Worm (Caenorhabditis elegans): ENCODE measurements around the gene dkf-2.

dkf-2 gene

DNA sequence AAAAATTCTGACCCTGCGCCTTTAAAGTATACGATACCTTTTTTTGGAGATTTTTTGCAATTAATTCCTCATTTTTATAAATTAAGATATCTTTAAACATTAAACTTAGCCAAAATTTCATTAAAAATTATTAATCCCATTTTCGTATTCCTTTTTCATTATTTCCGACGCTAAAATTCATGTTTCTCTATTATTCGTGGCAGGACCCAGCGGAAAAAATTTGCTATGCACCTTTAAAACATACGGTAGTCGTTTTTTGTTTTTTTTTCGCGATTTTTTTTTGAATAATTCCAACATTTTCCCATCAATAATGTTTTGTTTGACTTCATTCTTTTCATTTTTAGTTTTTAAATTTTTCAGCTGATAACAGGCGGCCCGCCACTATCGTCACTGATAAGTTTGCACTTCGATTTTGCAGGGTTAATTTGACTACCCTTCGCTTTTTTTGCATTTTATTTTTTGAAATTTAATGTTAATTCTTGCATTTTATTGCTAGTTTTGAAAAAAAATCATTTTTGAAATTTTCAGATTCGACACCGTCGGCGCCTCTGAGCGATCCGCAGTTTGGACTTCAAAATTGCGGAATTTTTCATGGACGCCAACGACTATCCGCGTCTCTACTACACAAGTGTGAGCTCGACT is at the start of gene dkf-2:
Gene dkf-2, plus strand, starts transcription at position 592 of the 642 bp plus-strand sequence.
- TF ChIP-seq unc-62 (GFP tag; optimal IDR thresholded peaks at IDR 0.05), result no peak

DNA sequence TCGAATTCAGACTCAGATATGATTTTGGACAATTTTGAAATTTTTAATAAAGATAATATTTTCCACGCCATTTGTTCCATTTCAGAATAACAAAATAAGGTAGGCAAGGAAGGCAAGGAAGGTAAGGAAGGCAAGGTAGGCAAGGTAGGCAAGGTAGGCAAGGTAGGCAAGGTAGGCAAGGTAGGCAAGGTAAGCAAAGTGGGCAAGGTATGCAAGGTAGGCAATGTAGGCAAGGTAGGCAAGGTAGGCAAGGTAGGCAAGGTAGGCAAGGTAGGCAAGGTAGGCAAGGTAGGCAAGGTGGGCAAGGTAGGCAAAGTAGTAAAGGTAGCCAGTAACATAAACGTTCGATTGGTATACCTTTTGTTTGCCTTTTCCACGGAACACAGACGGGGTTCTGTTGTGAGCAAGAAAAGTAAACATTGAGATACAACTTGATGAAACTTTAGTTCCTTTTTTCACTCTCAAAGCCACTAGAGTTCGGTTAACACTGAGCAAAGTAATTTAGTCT is 47.6 kb upstream of the dkf-2 start, which contains the start of gene Y70C5C.1:
Gene Y70C5C.1, plus strand, starts transcription at position 458 of the 508 bp plus-strand sequence.
- no peak for TF ChIP-seq unc-62 (GFP tag; optimal IDR thresholded peaks at IDR 0.05)

DNA sequence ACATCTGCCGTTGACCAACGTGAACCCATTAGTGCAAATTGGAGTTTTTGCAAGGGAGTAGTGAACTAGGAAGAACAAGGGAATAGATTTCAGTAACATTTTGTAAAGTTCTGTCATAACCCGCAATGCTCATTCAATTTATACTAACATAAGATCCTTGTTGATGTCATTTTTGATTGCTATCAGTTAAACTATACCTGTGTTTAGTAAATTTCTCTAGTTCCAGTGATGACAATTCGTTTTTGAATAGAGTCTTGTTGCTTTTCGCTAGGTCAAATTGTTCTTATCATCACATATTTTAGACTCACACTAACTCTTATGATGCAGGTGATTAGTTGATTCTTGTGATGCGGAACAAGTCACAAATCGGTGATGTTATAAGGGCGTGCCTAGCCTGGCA is 40.9 kb upstream of the dkf-2 start, which contains the start of gene clec-9:
Gene clec-9, minus strand, starts transcription at position 101 of the 400 bp plus-strand sequence.
- TF ChIP-seq unc-62 (GFP tag; optimal IDR thresholded peaks at IDR 0.05), result no peak

DNA sequence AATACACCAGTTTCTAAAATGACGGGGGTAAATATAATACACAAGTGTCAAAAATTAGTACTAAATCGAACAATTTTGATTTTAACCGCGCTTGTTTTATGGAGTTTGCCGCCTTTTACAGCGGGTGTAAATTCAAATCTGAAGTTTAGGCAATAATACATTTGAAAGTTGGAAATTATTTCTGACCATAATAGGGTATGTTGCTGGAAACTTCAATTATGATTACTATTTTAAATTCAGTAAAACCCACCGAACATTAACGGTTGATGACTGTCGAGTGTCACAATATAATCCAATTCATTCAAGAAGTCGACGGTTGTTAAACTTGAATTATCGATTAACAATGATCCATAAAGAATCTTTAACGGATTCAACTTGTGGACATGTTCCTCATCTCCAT is 33.6 kb upstream of the dkf-2 start:
- TF ChIP-seq unc-62 (GFP tag; optimal IDR thresholded peaks at IDR 0.05), result no peak

DNA sequence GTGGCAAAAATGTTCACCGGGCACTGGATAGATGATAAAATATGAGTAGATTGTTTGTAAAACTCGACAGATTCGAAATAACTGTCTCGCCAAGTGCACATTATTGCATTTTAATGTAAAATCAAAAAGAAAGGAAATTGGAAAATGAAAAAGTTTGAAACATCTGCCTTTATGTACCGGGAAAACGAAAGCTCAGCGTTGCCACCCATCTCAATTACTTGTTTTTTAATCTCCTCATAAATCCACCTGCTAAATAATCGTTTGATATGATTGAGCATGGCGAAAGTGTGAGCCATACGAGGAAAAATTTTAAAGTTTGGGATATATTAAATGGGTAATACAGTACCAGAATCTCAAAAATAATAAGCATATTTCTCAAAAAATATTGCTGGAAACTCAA is 30.8 kb upstream of the dkf-2 start, which contains the start of gene srh-137:
Gene srh-137, minus strand, starts transcription at position 101 of the 400 bp plus-strand sequence.
- TF ChIP-seq unc-62 (GFP tag; optimal IDR thresholded peaks at IDR 0.05), result no peak

DNA sequence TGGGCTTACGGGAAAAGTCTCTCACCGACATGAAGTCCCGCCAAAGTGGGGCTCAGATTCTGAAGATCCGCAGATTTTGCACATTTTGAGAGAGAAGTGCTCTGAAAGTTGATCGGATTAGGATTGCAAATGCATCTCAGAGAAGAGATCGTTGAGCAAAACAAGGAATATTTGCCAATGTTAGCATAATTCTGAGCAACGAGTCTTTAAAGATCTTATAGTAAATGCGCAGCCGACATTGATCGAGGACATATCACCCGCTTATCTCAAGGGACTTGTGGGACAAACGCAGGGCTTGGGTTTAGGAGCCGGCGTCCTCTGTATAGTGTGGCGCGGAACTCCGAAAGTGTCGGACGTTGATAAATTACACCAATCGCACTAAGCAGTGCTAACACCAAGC is 23.7 kb upstream of the dkf-2 start, which contains the start of gene nhr-112:
Gene nhr-112, minus strand, starts transcription at position 101 of the 400 bp plus-strand sequence.
- TF ChIP-seq unc-62 (GFP tag; optimal IDR thresholded peaks at IDR 0.05), result no peak

DNA sequence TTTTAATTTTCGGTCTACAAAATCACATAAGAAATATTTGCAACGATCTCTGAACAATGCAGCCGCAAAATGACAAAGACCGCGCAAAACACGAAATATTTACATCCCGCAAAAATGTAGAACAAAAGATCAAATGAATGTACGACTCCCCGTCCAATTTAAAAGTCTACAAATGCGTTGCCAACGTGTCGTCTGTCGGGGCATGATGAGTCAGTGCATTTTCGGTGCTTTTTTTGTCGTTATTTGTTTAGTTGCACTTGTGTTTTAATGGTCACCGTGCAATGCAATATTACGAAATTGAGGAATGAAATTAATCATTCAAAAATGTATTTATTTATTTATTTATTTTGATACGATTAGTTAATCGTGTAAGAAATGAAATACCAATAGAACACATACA is 22.8 kb upstream of the dkf-2 start:
- no peak for TF ChIP-seq unc-62 (GFP tag; optimal IDR thresholded peaks at IDR 0.05)

DNA sequence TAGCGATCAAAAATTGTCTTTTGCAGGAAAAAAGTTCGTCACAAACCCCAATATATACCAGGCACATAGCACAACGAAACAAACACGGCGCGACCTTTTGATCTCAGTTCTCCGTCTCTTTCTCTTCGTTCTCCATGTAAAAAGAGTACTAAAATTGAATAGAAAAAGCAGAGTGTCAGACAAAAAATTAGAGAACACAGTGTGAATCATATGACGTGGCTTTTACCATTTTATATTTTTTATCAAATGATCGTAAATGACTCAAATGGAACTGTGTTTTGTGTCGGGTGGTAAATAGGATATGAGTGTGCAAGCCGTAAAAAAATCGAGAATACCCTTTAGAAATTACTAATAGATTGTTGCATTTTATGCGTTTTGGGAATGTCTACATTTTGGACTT is 21.5 kb upstream of the dkf-2 start:
- TF ChIP-seq unc-62 (GFP tag; optimal IDR thresholded peaks at IDR 0.05), result no peak

DNA sequence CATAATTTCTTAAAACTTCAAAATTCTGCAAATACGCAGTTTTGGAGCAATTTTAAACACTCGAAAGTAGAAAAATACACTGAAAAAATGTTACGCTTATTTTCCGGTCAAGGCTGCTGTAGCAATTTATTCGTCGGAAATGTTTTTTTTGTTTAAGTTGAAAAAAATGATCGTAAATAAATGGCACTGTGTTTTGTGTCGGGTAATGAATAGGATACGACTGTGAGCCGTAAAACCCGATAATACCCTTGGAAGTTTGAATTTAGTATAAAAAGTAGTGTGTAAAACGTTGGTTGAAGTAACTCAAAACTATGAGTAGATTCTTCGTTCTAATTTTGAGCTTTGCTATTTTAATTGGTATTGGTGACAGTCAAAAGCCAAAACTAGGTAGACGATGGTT is 20.5 kb upstream of the dkf-2 start, which contains the start of gene T25E12.14:
Gene T25E12.14, plus strand, starts transcription at position 301 of the 400 bp plus-strand sequence.
- no peak for TF ChIP-seq unc-62 (GFP tag; optimal IDR thresholded peaks at IDR 0.05)

DNA sequence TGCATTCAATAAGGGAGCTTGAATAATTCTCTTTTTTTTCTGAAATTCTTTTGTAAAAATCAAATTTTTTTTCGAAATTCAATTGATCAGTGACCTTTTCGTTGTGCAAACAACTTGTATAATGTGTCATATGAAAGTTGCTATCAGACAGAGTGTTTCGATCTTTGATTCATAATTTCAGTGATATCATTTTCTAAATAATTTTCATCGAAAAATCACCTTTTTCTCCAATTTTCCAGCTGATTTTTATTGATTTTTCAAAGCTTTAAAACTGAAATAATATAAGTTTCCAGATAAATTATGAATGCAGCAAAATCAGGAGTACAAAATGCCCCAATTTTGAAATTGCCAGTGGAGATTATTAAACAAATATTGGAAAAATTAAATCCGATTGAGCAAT is 19.0 kb upstream of the dkf-2 start, which contains the start of gene fbxa-127:
Gene fbxa-127, plus strand, starts transcription at position 301 of the 400 bp plus-strand sequence.
- TF ChIP-seq unc-62 (GFP tag; optimal IDR thresholded peaks at IDR 0.05), result no peak

DNA sequence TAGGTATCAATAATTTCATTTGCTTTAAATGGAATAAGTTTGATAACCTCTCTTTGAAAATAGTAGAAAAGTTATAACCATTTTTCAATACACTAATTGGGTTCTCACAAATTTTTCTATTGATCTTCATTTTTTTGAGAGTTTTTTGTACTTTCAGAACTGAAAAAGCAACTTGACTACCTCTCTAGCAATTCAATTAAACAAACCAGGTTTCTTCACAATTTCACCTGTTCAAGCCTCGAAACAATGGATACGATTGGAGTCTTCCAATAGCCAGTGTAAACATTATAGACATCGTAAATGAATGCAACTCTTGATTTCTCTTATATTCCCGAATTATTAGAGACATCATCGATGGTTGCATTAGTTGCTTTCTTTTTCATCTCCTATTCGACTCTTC is 17.5 kb upstream of the dkf-2 start, which contains the start of gene srz-99:
Gene srz-99, plus strand, starts transcription at position 301 of the 400 bp plus-strand sequence.
- TF ChIP-seq unc-62 (GFP tag; optimal IDR thresholded peaks at IDR 0.05), result no peak

DNA sequence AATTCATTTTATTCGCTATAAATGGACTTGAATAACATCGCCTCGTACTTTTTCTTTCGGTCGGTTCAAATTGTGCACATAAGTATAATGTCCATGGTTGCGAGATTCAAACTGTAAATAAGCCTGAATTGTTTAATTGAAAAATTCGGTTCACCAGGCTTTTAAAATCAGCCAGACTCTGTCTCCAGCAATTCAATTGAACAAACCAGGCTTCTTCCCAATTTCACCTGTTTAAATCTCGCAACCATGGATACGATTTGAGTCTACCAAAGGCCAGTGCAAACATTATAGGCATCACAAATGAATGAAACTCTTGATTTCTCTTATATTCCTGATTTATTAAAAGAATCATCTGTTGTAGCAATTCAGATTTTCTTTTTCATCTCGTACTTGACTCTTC is 15.8 kb upstream of the dkf-2 start, which contains the start of gene srz-100:
Gene srz-100, plus strand, starts transcription at position 301 of the 400 bp plus-strand sequence.
- TF ChIP-seq unc-62 (GFP tag; optimal IDR thresholded peaks at IDR 0.05), result no peak

DNA sequence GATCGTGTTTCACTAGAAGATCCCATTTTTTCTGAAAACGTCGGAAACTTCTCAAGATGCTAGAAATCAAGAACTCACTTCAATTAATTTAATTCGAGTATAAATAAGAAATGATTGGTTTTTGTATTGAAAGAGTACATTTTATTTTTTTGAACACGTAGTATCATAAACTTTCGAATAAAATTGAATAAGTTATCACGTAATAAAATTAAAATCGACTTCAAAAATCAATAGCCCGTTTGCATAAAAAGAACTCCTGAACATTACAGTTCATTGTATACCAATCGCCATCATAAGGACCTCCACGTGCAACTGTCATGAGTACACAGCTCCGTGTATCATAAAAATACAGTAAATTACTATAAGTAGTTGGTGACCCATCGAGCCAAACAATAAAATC is 13.7 kb upstream of the dkf-2 start, which contains the start of gene T25E12.16:
Gene T25E12.16, minus strand, starts transcription at position 101 of the 400 bp plus-strand sequence.
- no peak for TF ChIP-seq unc-62 (GFP tag; optimal IDR thresholded peaks at IDR 0.05)

DNA sequence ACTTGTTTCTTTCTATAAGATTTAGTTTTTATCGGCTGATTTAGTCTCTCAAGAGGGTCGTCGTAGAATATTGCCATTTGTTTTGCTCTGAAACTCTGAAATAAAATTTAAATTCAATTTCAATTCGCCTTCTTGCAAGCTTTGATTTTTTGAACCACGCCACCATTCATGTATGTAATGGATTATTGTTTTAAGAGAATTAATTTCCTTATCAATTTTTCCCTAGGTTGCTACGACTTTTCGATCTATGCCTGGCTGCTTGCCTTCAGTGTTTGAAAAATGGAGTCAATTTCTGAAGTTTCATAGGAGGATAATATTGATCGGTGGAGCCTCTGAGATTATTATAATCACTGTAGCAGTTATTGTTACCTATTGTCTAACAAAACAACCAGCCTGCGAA is 11.9 kb upstream of the dkf-2 start, which contains the start of the genes clec-38 and clec-34:
Gene clec-38, minus strand, starts transcription at position 101 of the 400 bp plus-strand sequence.
Gene clec-34, plus strand, starts transcription at position 248 of the 400 bp plus-strand sequence.
- no peak for TF ChIP-seq unc-62 (GFP tag; optimal IDR thresholded peaks at IDR 0.05)

DNA sequence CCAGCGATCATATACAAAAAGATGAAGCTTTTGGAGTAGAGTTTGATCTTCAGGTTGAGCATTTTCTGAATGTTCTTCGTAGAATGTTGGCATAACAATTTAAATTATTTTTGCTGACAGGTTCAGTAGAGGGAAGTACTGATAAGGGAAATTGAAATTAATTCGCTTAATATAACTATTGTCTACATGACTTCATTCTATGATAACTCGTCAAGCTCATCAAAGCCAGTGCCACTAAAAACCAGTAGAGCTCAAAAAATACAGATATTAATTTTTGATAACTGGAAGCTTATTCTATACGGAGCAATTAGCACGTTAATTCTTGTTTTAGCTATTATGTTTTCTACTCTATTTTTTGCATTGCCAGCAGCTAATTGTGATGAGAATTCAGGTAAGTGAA is 8.3 kb upstream of the dkf-2 start, which contains the start of the genes clec-29 and clec-39:
Gene clec-29, minus strand, starts transcription at position 101 of the 400 bp plus-strand sequence.
Gene clec-39, plus strand, starts transcription at position 169 of the 400 bp plus-strand sequence.
- TF ChIP-seq unc-62 (GFP tag; optimal IDR thresholded peaks at IDR 0.05), result no peak

DNA sequence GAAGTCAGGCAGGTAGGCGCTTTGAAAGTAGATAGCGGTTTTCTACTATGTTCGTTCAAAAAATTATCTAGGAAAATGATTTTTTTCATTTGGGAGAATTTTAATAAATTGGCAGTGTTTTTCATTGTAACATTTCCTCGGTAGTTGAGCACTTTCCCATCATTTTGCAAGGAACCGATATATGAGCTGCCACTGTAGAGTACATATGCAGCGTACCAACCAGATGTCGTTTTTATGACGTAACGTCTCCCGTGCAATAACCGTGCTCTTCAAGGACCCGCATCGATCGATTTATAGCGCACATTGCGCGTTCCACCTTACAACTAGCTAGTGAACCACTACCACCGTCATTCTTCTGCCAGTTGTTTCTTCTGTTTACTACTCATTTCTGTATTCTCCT is 5.3 kb upstream of the dkf-2 start, which contains the start of gene T25E12.6:
Gene T25E12.6, plus strand, starts transcription at position 301 of the 400 bp plus-strand sequence.
- no peak for TF ChIP-seq unc-62 (GFP tag; optimal IDR thresholded peaks at IDR 0.05)

All from whole organism, dauer.